Worm (Caenorhabditis elegans) whole organism, young adult: ENCODE measurements around the gene C27D6.3.
"Not testable (repeated sequence)": the region's sequence is repeated elsewhere in the genome, so short reads cannot be mapped to it uniquely, and the experiment has no call there.

ENCODE experiments used
- B0336.3 ChIP-seq: fragments of 200-800 bp; sonication (Bioruptor generic); IDR thresholded peaks from 2 replicates; pipeline ENCODE4 v1.3.6; 2022; ENCODE audit warnings: missing genetic modification characterization, missing compliant biosample characterization
- C17E4.6 ChIP-seq: fragments of 200-800 bp; sonication (Bioruptor generic); IDR thresholded peaks from 2 replicates; pipeline ENCODE4 v1.3.6; 2022; ENCODE audit warnings: missing genetic modification reagents, missing genetic modification characterization, missing compliant biosample characterization
- F37B4.10 ChIP-seq: fragments of 200-800 bp; sonication (Bioruptor generic); IDR thresholded peaks from 2 replicates; pipeline ENCODE4 v1.3.6; 2022; ENCODE audit warnings: missing genetic modification characterization, missing compliant biosample characterization
- F39B2.1 ChIP-seq: fragments of 200-800 bp; sonication (Bioruptor generic); IDR thresholded peaks from 2 replicates; pipeline ENCODE4 v1.3.6; 2022; ENCODE audit warnings: missing genetic modification reagents, missing genetic modification characterization, missing compliant biosample characterization
- F49E8.2 ChIP-seq: sonication (generic microtip); optimal IDR thresholded peaks from 3 replicates; lab custom pipeline; 2017; ENCODE audit warnings: missing genetic modification characterization, mild to moderate bottlenecking, missing compliant biosample characterization, antibody characterized with exemption, moderate library complexity; ENCODE audit not compliant: insufficient read depth
- F52B5.7 ChIP-seq: sonication (generic microtip); optimal IDR thresholded peaks from 2 replicates; lab custom pipeline; 2016; ENCODE audit warnings: mild to moderate bottlenecking, missing genetic modification characterization, missing compliant biosample characterization
- F57A8.1 ChIP-seq: fragments of 200-800 bp; sonication (Bioruptor generic); optimal IDR thresholded peaks from 2 replicates; lab custom pipeline; 2018; ENCODE audit warnings: mild to moderate bottlenecking, missing genetic modification characterization, moderate library complexity, missing compliant biosample characterization
- T26A5.8 ChIP-seq: sonication (generic microtip); optimal IDR thresholded peaks from 2 replicates; lab custom pipeline; 2016; ENCODE audit warnings: missing genetic modification characterization, missing compliant biosample characterization
- Y53G8AR.9 ChIP-seq: fragments of 200-800 bp; sonication (Bioruptor generic); conservative IDR thresholded peaks from 2 replicates; pipeline ENCODE4 v1.3.6; 2022; ENCODE audit warnings: missing genetic modification reagents, missing genetic modification characterization, missing compliant biosample characterization
- aptf-2 ChIP-seq: fragments of 200-800 bp; sonication (Bioruptor generic); conservative IDR thresholded peaks from 2 replicates; pipeline ENCODE4 v1.3.6; 2022; ENCODE audit warnings: missing genetic modification reagents, missing genetic modification characterization, missing compliant biosample characterization
- attf-5 ChIP-seq: fragments of 200-800 bp; sonication (Bioruptor generic); optimal IDR thresholded peaks from 2 replicates; lab custom pipeline; 2018; ENCODE audit warnings: mild to moderate bottlenecking, missing genetic modification characterization, missing compliant biosample characterization
- attf-6 ChIP-seq: fragments of 200-800 bp; sonication (Bioruptor generic); IDR thresholded peaks from 2 replicates; pipeline ENCODE4 v1.3.6; 2022; ENCODE audit warnings: missing genetic modification reagents, missing genetic modification characterization, missing compliant biosample characterization
- ceh-79 ChIP-seq: sonication (generic microtip); optimal IDR thresholded peaks from 2 replicates; lab custom pipeline; 2017; ENCODE audit warnings: mild to moderate bottlenecking, missing genetic modification characterization, missing compliant biosample characterization
- die-1 ChIP-seq: sonication (generic microtip); optimal IDR thresholded peaks from 2 replicates; lab custom pipeline; 2016; ENCODE audit warnings: missing genotype, mild to moderate bottlenecking, missing genetic modification characterization, missing compliant biosample characterization
- dox-1 ChIP-seq: fragments of 200-800 bp; sonication (Bioruptor generic); IDR thresholded peaks from 2 replicates; pipeline ENCODE4 v1.3.6; 2022; ENCODE audit warnings: missing genetic modification reagents, missing genetic modification characterization, missing compliant biosample characterization
- efl-1 ChIP-seq: fragments of 150-350 bp; optimal IDR thresholded peaks from 2 replicates; lab custom pipeline; 2014; ENCODE audit warnings: missing biosample characterization, missing genetic modification reagents, missing genetic modification characterization
- fkh-3 ChIP-seq: sonication (generic microtip); optimal IDR thresholded peaks from 2 replicates; lab custom pipeline; 2016; ENCODE audit warnings: mild to moderate bottlenecking, missing genetic modification characterization, missing compliant biosample characterization
- hlh-26 ChIP-seq: fragments of 200-800 bp; sonication (Bioruptor generic); conservative IDR thresholded peaks from 2 replicates; pipeline ENCODE4 v1.3.6; 2022; ENCODE audit warnings: missing genetic modification reagents, missing genetic modification characterization, missing compliant biosample characterization
- hmg-20 ChIP-seq: fragments of 200-800 bp; sonication (Bioruptor generic); IDR thresholded peaks from 2 replicates; pipeline ENCODE4 v1.3.6; 2022; ENCODE audit warnings: missing genetic modification reagents, missing genetic modification characterization, missing compliant biosample characterization
- lag-1 ChIP-seq: fragments of 200-800 bp; sonication (Bioruptor generic); IDR thresholded peaks from 2 replicates; pipeline ENCODE4 v1.3.6; 2022; ENCODE audit warnings: missing genetic modification reagents, missing genetic modification characterization, missing compliant biosample characterization
- lin-54 ChIP-seq: fragments of 200-800 bp; sonication (Bioruptor generic); optimal IDR thresholded peaks from 2 replicates; lab custom pipeline; 2018; ENCODE audit warnings: mild to moderate bottlenecking, missing genetic modification characterization, missing compliant biosample characterization
- lsy-27 ChIP-seq: sonication (generic microtip); optimal IDR thresholded peaks from 2 replicates; lab custom pipeline; 2017; ENCODE audit warnings: missing genetic modification characterization, mild to moderate bottlenecking, missing compliant biosample characterization, antibody characterized with exemption, missing genotype, borderline replicate concordance; ENCODE audit not compliant: insufficient read depth
- madf-6 ChIP-seq: fragments of 200-800 bp; sonication (Bioruptor generic); IDR thresholded peaks from 2 replicates; pipeline ENCODE4 v1.3.6; 2022; ENCODE audit warnings: missing genetic modification reagents, missing genetic modification characterization, missing compliant biosample characterization
- mcd-1 ChIP-seq: fragments of 200-800 bp; sonication (Bioruptor generic); IDR thresholded peaks from 2 replicates; pipeline ENCODE4 v1.3.6; 2022; ENCODE audit warnings: missing genetic modification reagents, missing genetic modification characterization, missing compliant biosample characterization
- mxl-1 ChIP-seq: sonication (generic microtip); optimal IDR thresholded peaks from 2 replicates; lab custom pipeline; 2016; ENCODE audit warnings: missing genetic modification characterization, missing compliant biosample characterization
- nfyb-1 ChIP-seq: fragments of 200-800 bp; sonication (Bioruptor generic); IDR thresholded peaks from 2 replicates; pipeline ENCODE4 v1.3.6; 2022; ENCODE audit warnings: missing genetic modification reagents, missing genetic modification characterization, missing compliant biosample characterization
- nhr-120 ChIP-seq: fragments of 200-800 bp; sonication (Bioruptor generic); IDR thresholded peaks from 2 replicates; pipeline ENCODE4 v1.3.6; 2022; ENCODE audit warnings: missing genetic modification characterization, missing compliant biosample characterization
- nhr-179 ChIP-seq: sonication (generic microtip); optimal IDR thresholded peaks from 2 replicates; lab custom pipeline; 2016; ENCODE audit warnings: mild to moderate bottlenecking, missing genetic modification characterization, missing compliant biosample characterization
- pbrm-1 ChIP-seq: fragments of 200-800 bp; sonication (Bioruptor generic); IDR thresholded peaks from 2 replicates; pipeline ENCODE4 v1.3.6; 2022; ENCODE audit warnings: missing genetic modification reagents, missing genetic modification characterization, missing compliant biosample characterization
- pha-4 ChIP-seq: fragments of 150-350 bp; sonication (generic microtip); optimal IDR thresholded peaks from 2 replicates; lab custom pipeline; 2014; ENCODE audit warnings: missing biosample characterization, missing genetic modification reagents, missing genetic modification characterization
- sdz-38 ChIP-seq: sonication (generic microtip); optimal IDR thresholded peaks from 2 replicates; lab custom pipeline; 2016; ENCODE audit warnings: missing genotype, missing genetic modification characterization, missing compliant biosample characterization
- somi-1 ChIP-seq: fragments of 200-800 bp; sonication (Bioruptor generic); optimal IDR thresholded peaks from 2 replicates; lab custom pipeline; 2018; ENCODE audit warnings: mild to moderate bottlenecking, missing genetic modification characterization, missing compliant biosample characterization
- sptf-2 ChIP-seq: fragments of 200-800 bp; sonication (Bioruptor generic); optimal IDR thresholded peaks from 2 replicates; lab custom pipeline; 2018; ENCODE audit warnings: mild to moderate bottlenecking, missing genetic modification characterization, missing compliant biosample characterization
- unc-130 ChIP-seq: sonication (generic microtip); optimal IDR thresholded peaks from 2 replicates; lab custom pipeline; 2016; ENCODE audit warnings: missing genetic modification reagents, missing genetic modification characterization, missing compliant biosample characterization
- unc-62 ChIP-seq: fragments of 150-350 bp; optimal IDR thresholded peaks from 2 replicates; lab custom pipeline; 2014; ENCODE audit warnings: missing biosample characterization, missing genetic modification reagents, missing genetic modification characterization
- ztf-26 ChIP-seq: sonication (generic microtip); optimal IDR thresholded peaks from 2 replicates; lab custom pipeline; 2017; ENCODE audit warnings: missing genetic modification characterization, missing compliant biosample characterization

C27D6.3 gene

DNA sequence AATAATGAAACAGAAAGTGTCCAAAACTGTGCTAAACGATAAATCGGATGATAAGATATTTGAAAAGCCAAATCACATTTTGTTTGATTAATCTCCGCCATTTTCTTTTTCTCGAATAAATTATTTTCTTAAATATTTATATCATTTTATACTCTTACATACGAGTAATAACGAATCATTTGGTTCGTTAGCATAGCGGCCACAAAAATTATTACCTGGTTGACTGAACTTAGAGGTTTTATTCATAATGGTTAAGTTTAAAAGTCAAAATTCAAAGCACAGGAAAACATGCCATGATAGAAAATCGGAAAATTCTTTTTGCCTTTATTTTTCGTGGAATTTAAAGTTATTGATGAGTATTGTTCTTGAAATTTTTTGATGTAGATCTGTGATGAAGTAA lies 11.0 kb downstream of the C27D6.3 start, which contains the start of gene srb-5:
Gene srb-5, minus strand, starts transcription at position 101 of the 400 bp plus-strand sequence.
- no peak for TF ChIP-seq hmg-20

DNA sequence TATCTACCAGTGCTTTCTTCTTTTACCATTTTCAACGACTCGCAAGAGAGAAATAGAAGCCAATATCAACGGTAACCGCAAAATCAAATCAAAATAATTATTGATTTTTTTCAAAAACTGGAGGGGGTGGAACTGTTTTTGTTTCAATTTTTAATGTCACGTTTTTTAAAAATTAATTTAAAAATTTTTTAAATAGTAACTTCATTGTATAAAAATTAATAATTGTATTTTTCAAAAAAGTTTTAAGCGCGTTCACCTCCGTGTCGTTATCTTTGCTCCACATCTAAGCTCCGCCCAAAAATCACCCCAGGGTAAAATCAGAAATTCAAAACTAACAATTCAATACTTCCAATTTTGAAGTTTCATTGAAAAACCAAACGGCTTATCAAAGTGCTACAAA lies 13.2 kb downstream of the C27D6.3 start, which contains the start of gene C27D6.11:
Gene C27D6.11, minus strand, starts transcription at position 101 of the 400 bp plus-strand sequence.
- TF ChIP-seq sptf-2 (GFP tag; lab: Kevin White, UChicago) (no peak), pha-4 (tag; lab: Kevin White, UChicago) (no peak), lin-54 (GFP tag; lab: Kevin White, UChicago) (no peak), pbrm-1 (GFP tag; lab: Robert Waterston, UW) (no peak), nfyb-1 (GFP tag; lab: Robert Waterston, UW) (no peak), F37B4.10 (no peak), hlh-26 (GFP tag; lab: Robert Waterston, UW) (no peak), mcd-1 (GFP tag; lab: Robert Waterston, UW) (no peak)

DNA sequence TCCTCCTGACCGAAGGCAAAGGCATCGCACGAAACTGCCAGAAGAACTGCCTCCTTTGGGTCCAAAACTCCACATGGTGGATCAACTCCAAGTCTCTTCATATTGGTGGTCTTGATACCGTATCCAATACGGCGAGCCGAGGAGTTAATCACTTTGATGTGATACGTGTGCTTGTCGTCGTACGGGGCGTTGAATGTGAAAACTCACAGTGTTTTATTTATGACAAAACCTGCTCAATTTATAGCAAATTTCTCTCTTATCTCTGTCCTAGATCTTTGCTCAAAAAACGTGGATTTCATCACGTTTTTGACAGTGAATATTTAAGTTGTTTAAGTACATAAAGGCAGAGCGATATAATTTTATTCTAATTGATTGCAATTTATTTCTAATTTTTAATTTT lies 15.5 kb downstream of the C27D6.3 start, which contains the start of gene F58A6.9:
Gene F58A6.9, minus strand, starts transcription at position 101 of the 400 bp plus-strand sequence.
- TF ChIP-seq C17E4.6 (GFP tag; lab: Robert Waterston, UW); B0336.3 (GFP tag; lab: Robert Waterston, UW); sdz-38 (tag; lab: Kevin White, UChicago): not testable (repeated sequence)
- TF ChIP-seq, all 124 proteins: peak for 0; not testable (repeated sequence) for 124

DNA sequence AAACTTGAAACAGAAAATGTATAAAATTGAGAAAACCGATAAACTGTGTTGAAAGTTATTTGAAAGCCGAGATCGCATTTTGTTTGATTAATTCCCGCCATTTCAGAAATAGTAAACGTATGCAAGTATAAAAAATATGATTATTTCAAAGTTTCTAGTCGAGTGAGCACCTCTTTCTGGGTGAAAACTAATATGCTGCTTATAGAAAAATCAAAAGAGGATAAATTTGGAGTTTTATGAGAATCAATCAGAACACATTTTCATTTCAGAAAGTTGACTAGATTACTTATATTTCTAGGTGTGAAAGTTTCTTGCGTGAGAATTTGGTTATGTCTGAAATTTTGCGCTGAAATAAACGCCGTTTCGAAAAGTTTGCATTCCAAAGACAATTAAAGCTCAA lies 16.7 kb downstream of the C27D6.3 start, which contains the start of gene srb-13:
Gene srb-13, minus strand, starts transcription at position 101 of the 400 bp plus-strand sequence.
- TF ChIP-seq B0336.3 (GFP tag; lab: Robert Waterston, UW): no peak
- no peak for TF ChIP-seq nhr-120 (GFP tag; lab: Robert Waterston, UW)
- TF ChIP-seq somi-1 (GFP tag; lab: Kevin White, UChicago): no peak
- no peak for TF ChIP-seq aptf-2 (GFP tag; lab: Robert Waterston, UW)
- no peak for TF ChIP-seq attf-5 (GFP tag; lab: Kevin White, UChicago)
- TF ChIP-seq Y53G8AR.9: no peak
- TF ChIP-seq, all 124 proteins: peak for 0

DNA sequence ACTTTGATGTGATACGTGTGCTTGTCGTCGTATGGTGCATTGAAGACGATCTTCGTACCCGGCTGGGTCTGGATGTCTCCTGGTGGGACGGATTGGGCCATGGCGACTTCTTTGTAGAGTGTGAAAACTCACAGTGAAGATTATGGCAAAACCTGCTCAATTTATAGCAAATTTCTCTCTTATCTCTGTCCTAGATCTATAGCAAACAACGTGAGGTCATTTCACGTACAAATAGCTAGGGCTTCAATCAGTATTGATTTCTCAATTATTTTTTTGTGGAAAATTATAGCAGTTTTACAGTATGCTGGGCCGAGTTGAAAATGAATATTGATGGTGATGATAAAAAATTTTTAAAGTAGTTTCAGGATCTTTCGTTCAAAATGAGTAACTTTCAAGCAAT lies 17.3 kb downstream of the C27D6.3 start, which contains the start of gene msp-45:
Gene msp-45, minus strand, starts transcription at position 101 of the 400 bp plus-strand sequence.
- TF ChIP-seq ceh-79 (no peak), lsy-27 (tag; lab: Kevin White, UChicago) (no peak), nfyb-1 (GFP tag; lab: Robert Waterston, UW) (no peak), fkh-3 (tag; lab: Kevin White, UChicago) (no peak)

DNA sequence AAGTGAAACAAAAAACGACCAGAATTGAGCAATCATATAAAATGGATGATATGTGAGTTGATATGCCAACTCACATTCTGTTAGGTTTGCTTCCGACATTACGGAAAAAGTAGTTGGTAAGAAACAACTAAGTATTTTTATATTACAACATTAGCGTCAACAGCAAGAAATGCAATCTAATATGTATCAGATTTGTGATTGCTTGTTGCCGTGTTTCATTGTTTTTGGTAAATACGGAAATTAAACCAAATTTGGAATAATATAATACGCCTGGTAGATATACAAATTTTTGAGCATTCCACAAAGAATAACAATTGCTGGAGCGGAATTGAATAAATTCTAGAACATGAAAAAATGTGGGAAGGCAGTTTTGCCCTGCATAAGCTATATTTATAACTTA lies 19.7 kb downstream of the C27D6.3 start, which contains the start of gene srb-12:
Gene srb-12, minus strand, starts transcription at position 101 of the 400 bp plus-strand sequence.
- TF ChIP-seq fkh-3 (tag; lab: Kevin White, UChicago) (no peak), unc-62 (GFP tag; lab: Kevin White, UChicago) (no peak), efl-1 (GFP tag; lab: Kevin White, UChicago) (no peak), F39B2.1 (GFP tag; lab: Robert Waterston, UW) (no peak), ztf-26 (tag; lab: Kevin White, UChicago) (no peak), T26A5.8 (tag; lab: Kevin White, UChicago) (no peak), dox-1 (GFP tag; lab: Robert Waterston, UW) (no peak), pha-4 (tag; lab: Kevin White, UChicago) (no peak), unc-130 (GFP tag; lab: Kevin White, UChicago) (no peak), lag-1 (GFP tag; lab: Robert Waterston, UW) (no peak), die-1 (tag; lab: Kevin White, UChicago) (no peak), mxl-1 (tag; lab: Kevin White, UChicago) (no peak), F49E8.2 (tag; lab: Kevin White, UChicago) (no peak), F52B5.7 (no peak), madf-6 (GFP tag; lab: Robert Waterston, UW) (no peak), F57A8.1 (GFP tag; lab: Kevin White, UChicago) (no peak), attf-6 (GFP tag; lab: Robert Waterston, UW) (no peak), nhr-179 (tag; lab: Kevin White, UChicago) (no peak), C17E4.6 (GFP tag; lab: Robert Waterston, UW) (no peak)
